Fruit fly (Drosophila melanogaster): Measurements from ENCODE around the gene CG31698.
A peak's percentile ranks its signal among the peaks of the same experiment; 100 is the strongest.

The CG31698 gene

DNA sequence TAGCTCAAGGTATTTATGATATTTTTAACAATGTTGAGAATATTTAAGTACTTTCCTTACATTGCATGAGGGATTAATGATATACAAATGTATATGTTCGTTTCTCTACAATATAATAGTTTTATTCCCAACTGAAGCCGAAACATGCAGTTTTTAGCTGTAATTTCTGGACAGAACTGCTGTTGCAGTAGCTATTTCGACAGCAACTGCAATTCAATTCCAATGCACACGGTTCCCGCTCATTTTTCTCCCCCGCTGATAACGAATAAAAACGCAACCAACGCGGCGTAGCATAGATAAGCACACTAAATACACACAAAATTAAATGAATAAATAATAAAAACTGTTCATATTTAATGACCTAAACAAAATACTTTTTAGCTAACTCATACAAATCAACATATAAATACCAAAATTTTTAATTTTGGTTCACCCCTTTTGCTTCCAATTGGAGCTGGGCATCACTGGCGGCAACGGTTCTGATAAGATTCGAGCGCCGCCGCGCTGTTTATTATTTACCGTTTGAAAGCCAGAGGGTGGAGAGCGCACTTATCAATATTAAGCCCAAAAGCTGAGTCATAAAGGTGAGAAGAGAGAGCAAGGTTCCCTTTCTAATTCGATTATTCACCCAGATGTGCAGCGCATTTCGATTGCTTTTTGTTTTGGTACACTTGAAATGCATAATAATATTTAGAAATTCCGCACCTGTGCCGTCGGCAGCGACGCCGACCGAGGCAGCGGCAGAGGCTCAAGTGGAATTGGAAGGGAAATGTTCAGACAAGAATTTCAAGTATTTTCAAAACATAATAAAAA, 15.2 kb downstream of the CG31698 start:
- TF ChIP-seq CG17801 (GFP tag; optimal IDR thresholded peaks at IDR 0.05; ENCODE audit: partially characterized antibody), result no peak

DNA sequence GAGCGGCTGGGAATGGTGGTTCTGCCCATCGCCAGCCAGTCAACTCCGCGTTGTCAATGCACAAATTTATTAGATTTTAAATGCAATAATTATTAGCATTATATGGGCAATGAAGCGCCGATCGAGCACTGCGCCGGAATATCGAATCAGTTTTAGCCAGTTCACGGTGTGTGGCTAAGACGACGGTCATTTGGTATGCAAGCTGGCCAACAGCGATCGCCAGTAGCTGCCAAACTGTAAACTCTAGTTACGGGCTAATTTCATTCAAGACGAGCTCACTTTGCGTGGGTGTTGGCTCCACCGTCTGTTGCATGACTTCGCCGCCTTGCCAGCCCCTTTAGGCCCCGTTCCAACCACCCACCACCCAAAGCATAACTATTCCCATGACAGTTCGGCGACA, 17.8 kb downstream of the CG31698 start:
- TF ChIP-seq CG17801 (GFP tag; optimal IDR thresholded peaks at IDR 0.05; ENCODE audit: partially characterized antibody), result no peak

DNA sequence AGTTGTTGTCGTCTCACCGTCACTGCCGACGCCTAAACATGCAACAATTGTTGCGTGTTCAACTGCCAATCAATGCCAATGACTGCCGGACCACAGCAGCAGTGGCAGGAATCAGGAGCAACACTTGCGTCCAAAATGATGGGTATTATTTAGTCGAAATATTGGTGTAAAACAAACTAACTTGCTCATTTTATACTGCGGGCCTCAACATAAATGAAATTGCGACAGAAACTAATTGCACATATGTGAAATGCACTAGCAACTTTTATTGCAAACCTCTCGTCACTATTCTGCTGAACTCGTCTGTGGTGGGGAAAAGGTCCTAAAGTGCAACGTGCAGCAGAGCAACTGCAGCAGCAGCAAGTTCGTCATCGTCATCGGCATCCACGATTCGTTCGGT, 18.9 kb downstream of the CG31698 start:
- no peak for TF ChIP-seq CG17801 (GFP tag; optimal IDR thresholded peaks at IDR 0.05; ENCODE audit: partially characterized antibody)

DNA sequence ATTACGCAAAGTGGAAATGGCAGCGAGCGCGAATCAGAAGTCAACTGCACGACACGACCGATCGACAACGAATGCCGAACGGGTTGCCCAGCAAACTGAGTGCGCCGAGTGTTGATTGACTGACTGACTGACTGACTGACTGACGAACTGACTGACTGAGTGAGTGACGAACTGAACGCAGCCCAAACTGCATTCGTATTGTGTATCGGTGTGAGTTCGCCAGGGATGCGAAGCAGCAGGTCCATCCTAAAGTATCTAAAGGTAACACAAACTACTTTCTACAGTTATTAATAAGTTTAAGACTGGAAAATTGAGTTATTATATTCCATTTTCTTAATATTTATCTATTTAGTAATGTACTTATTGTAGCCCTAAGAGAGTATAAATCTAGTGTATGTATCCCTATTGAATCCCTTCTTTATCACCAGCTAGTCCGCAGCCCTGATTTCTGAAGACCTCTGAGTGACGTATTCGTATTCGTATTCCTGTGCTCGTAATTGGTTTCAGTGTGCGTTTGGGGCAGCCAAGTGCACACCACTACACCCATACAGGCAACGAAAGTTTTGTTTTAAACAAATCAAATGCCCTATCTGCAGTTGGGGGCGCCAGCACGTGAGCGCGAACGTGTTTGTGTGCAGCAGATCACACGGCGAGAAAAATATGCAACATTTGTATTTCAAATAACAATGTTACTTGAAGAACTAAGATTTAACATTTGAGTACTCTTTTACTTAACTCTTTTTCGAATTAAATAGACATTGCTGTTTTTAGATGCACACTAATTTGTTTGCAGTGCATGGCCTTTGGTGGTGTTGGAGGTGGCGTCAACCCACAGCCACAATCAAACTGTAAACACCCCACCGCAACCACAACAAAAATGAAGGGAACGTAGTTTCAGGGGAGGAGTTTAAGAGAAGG, 20.7 kb downstream of the CG31698 start:
- TF ChIP-seq CG17801 (GFP tag; optimal IDR thresholded peaks at IDR 0.05; ENCODE audit: partially characterized antibody), result peak; percentile 43

DNA sequence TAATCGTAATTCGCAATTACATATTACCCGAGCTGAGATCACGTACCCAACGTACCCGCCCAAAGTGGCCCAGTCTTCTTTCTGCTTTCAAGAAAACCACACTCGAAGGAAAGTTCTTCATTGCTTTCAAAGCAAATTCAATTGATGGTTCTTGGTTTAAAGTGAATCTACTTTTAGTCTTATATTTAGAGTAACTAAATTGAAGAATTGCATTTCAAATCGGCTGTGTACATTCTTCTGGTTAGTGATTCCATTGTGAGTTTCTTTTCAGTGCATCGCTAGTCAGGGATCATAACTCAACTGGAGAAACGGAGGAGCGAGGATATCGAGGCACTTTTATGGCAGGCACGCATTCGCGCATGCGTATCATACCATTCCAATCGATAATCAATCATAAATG, 22.0 kb downstream of the CG31698 start:
- no peak for TF ChIP-seq CG17801 (GFP tag; optimal IDR thresholded peaks at IDR 0.05; ENCODE audit: partially characterized antibody)

DNA sequence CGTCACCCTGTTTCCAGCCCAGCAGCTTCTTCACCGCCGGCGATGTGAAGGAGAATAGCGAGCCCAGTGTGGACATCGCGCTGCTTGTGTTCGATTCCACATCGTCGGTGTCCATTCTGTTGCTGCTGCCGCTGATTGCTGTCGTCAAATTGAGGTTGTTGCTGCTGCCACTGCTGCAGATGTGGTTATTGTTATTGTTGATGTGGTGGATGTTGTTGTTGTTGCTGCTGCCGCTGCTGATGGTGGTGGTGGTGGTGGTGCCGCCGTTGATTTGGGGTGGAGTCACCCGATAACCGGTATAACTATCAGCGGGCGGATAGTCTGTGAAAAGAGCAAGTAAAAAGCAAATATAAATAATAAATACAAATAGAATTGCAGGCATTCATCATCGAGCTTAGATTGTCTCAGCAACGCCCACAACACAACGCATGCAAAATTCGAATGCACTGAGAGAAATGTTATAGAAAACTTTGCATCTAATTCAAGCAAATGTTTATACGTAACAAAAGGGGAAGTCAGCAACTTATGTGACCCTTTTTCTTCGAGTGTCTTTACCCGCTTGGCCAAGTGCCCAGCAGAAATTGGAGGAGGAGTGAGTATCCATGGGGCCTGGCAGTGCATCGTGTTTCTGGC, 24.6 kb downstream of the CG31698 start:
- TF ChIP-seq CG17801 (GFP tag; optimal IDR thresholded peaks at IDR 0.05; ENCODE audit: partially characterized antibody), result no peak

DNA sequence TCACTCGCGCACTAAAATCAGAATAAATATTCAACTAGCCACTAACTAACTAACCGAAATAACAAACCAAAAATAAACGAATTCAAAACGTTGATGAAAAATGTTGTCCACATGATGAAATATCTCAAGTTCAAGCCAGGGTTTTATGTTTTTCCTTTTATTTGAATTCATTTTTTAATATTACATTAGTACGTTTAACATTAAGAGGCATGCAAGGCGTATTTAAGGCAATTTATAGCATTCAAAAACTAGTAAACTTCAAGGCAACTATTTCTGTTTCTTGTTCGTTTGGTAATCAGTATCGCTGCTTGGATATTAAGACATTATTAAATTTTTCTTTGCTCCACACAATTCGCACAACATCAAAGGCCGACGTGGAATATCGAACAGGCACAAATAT, 27.7 kb downstream of the CG31698 start:
- TF ChIP-seq CG17801 (GFP tag; optimal IDR thresholded peaks at IDR 0.05; ENCODE audit: partially characterized antibody), result no peak

DNA sequence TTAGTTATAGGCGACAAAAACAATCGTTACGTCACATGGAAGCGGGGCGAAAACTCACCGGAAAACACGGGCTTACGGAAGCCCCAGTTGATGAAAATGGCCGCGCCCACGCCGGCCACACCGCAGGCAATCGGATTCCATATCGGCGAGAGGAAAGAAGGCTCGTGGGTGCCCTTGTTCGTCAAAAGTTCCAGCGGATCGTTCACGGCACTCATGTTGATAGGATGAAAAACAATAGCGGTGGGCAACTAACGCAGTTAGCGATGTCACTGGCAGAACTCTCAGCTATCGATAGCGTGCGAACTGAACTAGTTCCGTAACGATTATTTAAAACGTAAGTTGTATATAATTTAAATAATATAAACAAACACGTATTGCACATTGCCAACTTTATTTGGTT, 28.2 kb downstream of the CG31698 start, which contains the start of gene ND-B14.5B:
TSS of gene ND-B14.5B (minus strand) at position 379 of the 400 bp plus-strand sequence.
- TF ChIP-seq CG17801 (GFP tag; optimal IDR thresholded peaks at IDR 0.05; ENCODE audit: partially characterized antibody), result no peak

DNA sequence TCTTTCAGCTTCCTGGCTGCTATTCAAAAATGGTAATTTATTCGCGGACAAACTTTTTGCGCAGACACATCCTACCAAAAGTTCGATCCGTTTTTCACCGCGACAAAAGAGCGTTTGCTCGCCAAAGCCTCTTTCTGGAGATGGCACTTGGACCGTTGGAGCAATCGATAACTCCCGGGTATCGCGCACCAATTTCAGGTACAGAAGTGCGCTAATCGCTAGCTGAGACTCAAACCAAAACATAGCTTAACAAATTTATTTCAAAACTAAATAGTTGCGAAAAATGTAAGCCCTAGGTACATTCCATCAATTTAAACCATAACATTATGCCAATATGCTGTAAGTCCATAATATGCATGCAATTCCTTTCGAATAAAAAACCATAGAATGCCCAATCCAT, 28.9 kb downstream of the CG31698 start, which contains the start of gene toc:
TSS of gene toc (minus strand) at position 78 of the 400 bp plus-strand sequence.
- TF ChIP-seq CG17801 (GFP tag; optimal IDR thresholded peaks at IDR 0.05; ENCODE audit: partially characterized antibody), result peak; percentile 53

DNA sequence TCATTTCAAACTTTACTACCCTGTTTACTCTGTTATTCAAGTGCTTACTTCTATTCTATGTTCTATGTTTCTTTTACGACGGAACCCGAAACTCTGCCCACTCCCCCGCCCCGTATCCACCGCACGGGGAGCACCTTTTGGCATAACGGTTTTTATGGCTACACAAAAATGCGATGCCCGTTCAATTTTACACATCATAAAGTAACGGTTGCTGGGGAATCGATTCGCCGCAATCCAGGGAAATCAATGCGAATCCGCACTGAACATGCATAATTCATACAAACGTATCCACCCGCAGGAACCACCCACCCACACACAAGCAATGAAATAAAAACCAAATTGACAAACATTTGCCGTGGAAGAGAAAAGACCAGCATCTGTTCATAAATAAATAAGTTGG, 29.7 kb downstream of the CG31698 start:
- no peak for TF ChIP-seq CG17801 (GFP tag; optimal IDR thresholded peaks at IDR 0.05; ENCODE audit: partially characterized antibody)

DNA sequence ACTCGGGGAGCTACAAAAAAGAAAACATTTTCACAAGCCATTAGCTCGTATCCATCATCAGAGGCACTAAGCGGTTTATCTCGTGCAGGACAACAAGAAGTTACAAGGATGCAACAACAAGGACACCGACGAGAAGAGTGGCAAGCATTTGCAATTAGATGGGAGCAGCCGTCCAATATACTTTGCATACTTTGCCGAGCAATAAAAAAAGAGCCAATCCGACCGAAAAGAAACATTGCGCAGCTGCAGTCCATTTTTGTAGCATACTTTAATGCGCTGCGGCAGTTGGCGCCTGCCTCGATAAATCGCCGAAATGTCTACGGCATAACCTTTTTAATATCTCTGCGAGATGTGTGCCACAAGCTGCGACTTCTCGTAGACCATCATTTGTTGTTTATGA, 42.0 kb downstream of the CG31698 start:
- TF ChIP-seq CG17801 (GFP tag; optimal IDR thresholded peaks at IDR 0.05; ENCODE audit: partially characterized antibody), result no peak

DNA sequence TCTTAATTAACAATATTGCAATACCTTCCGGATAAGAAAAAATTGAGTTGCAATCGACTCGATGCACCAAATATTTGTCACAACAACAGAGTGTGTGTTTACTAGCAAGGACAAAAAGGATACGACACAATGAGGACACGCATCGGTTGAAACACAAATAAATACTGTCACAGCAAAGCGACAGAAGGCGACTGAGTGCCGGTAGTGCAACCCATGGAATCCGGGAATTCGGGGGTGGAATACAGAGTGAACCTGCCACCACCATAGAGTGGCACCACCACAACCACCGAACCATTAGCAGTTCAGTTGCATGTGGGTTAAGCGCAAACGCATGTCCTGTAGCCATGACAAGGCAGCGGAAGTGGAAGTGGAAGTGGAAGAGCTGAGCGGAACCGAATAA, 43.2 kb downstream of the CG31698 start:
- TF ChIP-seq CG17801 (GFP tag; optimal IDR thresholded peaks at IDR 0.05; ENCODE audit: partially characterized antibody), result no peak

DNA sequence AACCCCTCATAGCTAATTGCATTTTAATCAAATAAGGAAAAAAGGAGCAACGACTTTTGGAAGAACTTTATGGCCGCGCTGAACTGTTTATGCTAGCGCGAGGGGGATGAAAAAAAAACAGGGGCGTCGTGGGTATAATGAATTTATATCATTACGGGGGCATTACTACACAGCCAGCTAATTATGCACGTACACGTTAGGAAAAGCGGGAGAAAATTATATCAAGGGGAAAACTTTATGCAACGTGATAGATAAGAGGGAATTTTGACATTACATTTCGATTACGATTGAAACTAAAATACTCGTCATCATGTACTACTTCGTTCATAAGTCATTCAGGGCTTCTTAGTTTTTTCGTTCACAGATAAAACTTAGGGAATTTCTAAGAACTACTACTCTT, 45.3 kb downstream of the CG31698 start, which contains the start of gene CG15403:
TSS of gene CG15403 (plus strand) at position 301 of the 400 bp plus-strand sequence.
- TF ChIP-seq CG17801 (GFP tag; optimal IDR thresholded peaks at IDR 0.05; ENCODE audit: partially characterized antibody), result no peak

DNA sequence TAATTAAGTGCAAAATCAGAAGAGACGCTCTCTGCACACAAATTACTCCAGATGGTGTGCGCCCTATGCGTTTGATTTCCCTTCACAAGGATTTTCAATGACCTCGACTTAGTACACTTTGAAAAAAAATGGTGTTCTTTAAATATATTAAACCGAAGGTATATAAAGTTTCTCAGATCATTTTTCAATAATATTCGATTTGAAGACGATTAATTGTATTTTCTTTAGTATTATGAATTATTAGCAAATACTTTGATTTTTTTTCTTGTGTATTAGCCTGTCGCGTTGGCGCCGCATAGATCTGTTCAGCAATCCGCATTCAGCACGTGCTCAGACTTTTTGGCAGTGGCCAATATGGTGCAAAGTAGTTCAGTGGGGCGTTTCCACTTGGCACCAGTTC, 45.8 kb downstream of the CG31698 start:
- TF ChIP-seq CG17801 (GFP tag; optimal IDR thresholded peaks at IDR 0.05; ENCODE audit: partially characterized antibody), result no peak

DNA sequence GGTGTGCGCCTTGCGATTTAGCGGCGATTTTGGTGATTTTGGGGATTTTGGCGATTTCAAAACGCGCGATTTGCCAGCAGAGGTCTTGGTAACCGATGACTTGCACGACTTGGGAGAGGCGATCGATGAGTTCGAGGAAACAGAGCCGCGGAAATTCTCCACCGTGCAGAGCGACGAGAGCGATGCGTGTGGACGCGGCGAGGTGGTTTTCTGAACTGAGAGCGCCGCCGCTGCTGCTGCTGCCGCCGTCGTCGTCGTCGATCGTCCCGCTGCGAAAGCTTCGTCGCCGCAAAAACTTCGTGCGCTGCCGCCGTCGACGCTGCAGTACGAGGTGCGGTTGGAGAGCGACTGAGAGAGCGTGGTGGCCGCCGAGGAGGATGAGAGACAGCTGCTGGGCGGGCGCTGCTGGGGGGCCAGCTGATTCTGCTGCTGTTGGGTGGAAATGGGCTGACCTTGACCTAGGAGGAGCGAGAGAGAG, 49.1 kb downstream of the CG31698 start:
- no peak for TF ChIP-seq CG17801 (GFP tag; optimal IDR thresholded peaks at IDR 0.05; ENCODE audit: partially characterized antibody)

All from ovary, adult (tissue).